Worm (Caenorhabditis elegans) whole organism, young adult: ENCODE measurements around the gene far-8.

ENCODE experiments used
- B0035.1 ChIP-seq: sonication (generic microtip); optimal IDR thresholded peaks from 2 replicates; lab custom pipeline; 2016; ENCODE audit warnings: missing genetic modification characterization, mild to moderate bottlenecking, missing compliant biosample characterization, missing genotype, missing genetic modification reagents
- F10E7.11 ChIP-seq: sonication (generic microtip); optimal IDR thresholded peaks from 2 replicates; lab custom pipeline; 2017; ENCODE audit warnings: mild to moderate bottlenecking, missing genetic modification characterization, moderate library complexity, missing compliant biosample characterization
- F22D6.2 ChIP-seq: sonication (generic microtip); optimal IDR thresholded peaks from 2 replicates; lab custom pipeline; 2016; ENCODE audit warnings: mild to moderate bottlenecking, missing genetic modification characterization, missing compliant biosample characterization
- F37B4.10 ChIP-seq: fragments of 200-800 bp; sonication (Bioruptor generic); IDR thresholded peaks from 2 replicates; pipeline ENCODE4 v1.3.6; 2022; ENCODE audit warnings: missing genetic modification characterization, missing compliant biosample characterization
- F39B2.1 ChIP-seq: fragments of 200-800 bp; sonication (Bioruptor generic); IDR thresholded peaks from 2 replicates; pipeline ENCODE4 v1.3.6; 2022; ENCODE audit warnings: missing genetic modification reagents, missing genetic modification characterization, missing compliant biosample characterization
- K11D2.4 ChIP-seq: fragments of 200-800 bp; sonication (Bioruptor generic); IDR thresholded peaks from 2 replicates; pipeline ENCODE4 v1.3.6; 2022; ENCODE audit warnings: missing genetic modification reagents, missing genetic modification characterization, missing compliant biosample characterization
- K12H6.12 ChIP-seq: fragments of 200-800 bp; sonication (Bioruptor generic); optimal IDR thresholded peaks from 2 replicates; lab custom pipeline; 2018; ENCODE audit warnings: mild to moderate bottlenecking, missing genetic modification characterization, missing compliant biosample characterization
- Y67H2A.10 ChIP-seq: fragments of 200-800 bp; sonication (Bioruptor generic); conservative IDR thresholded peaks from 2 replicates; pipeline ENCODE4 v1.3.6; 2022; ENCODE audit warnings: missing genetic modification reagents, missing genetic modification characterization, missing compliant biosample characterization
- Y95B8A.8 ChIP-seq: fragments of 200-800 bp; sonication (Bioruptor generic); IDR thresholded peaks from 2 replicates; pipeline ENCODE4 v1.3.6; 2022; ENCODE audit warnings: missing genetic modification reagents, missing genetic modification characterization, missing compliant biosample characterization
- ama-1 ChIP-seq, 3 experiments: fragments of 150-350 bp in 1 of 3; sonication (generic microtip) in 2 of 3; optimal IDR thresholded peaks; 2 replicates each; lab custom pipeline; 2014 to 2018; ENCODE audit warnings: missing biosample characterization in 2 of 3, missing genetic modification characterization in 2 of 3, missing genetic modification reagents in 2 of 3
- athp-1 ChIP-seq: sonication (generic microtip); optimal IDR thresholded peaks from 2 replicates; lab custom pipeline; 2017; ENCODE audit warnings: mild to moderate bottlenecking, missing genetic modification characterization, missing compliant biosample characterization
- attf-6 ChIP-seq: fragments of 200-800 bp; sonication (Bioruptor generic); IDR thresholded peaks from 2 replicates; pipeline ENCODE4 v1.3.6; 2022; ENCODE audit warnings: missing genetic modification reagents, missing genetic modification characterization, missing compliant biosample characterization
- bed-1 ChIP-seq: fragments of 200-800 bp; sonication (Bioruptor generic); IDR thresholded peaks from 2 replicates; pipeline ENCODE4 v1.3.6; 2022; ENCODE audit warnings: missing genetic modification reagents, missing genetic modification characterization, missing compliant biosample characterization
- cebp-2 ChIP-seq: fragments of 200-800 bp; sonication (Bioruptor generic); IDR thresholded peaks from 2 replicates; pipeline ENCODE4 v1.3.6; 2022; ENCODE audit warnings: missing genetic modification characterization, missing compliant biosample characterization
- ceh-100 ChIP-seq: fragments of 200-800 bp; sonication (Bioruptor generic); IDR thresholded peaks from 2 replicates; pipeline ENCODE4 v1.3.6; 2022; ENCODE audit warnings: missing genetic modification reagents, missing genetic modification characterization, missing compliant biosample characterization
- ceh-40 ChIP-seq: fragments of 200-800 bp; sonication (Bioruptor generic); IDR thresholded peaks from 2 replicates; pipeline ENCODE4 v1.3.6; 2022; ENCODE audit warnings: missing genetic modification characterization, missing compliant biosample characterization
- chd-7 ChIP-seq: sonication (generic microtip); optimal IDR thresholded peaks from 2 replicates; lab custom pipeline; 2016; ENCODE audit warnings: mild to moderate bottlenecking, missing genetic modification characterization, moderate library complexity, missing compliant biosample characterization
- die-1 ChIP-seq: sonication (generic microtip); optimal IDR thresholded peaks from 2 replicates; lab custom pipeline; 2016; ENCODE audit warnings: missing genotype, mild to moderate bottlenecking, missing genetic modification characterization, missing compliant biosample characterization
- dox-1 ChIP-seq: fragments of 200-800 bp; sonication (Bioruptor generic); IDR thresholded peaks from 2 replicates; pipeline ENCODE4 v1.3.6; 2022; ENCODE audit warnings: missing genetic modification reagents, missing genetic modification characterization, missing compliant biosample characterization
- fkh-3 ChIP-seq: sonication (generic microtip); optimal IDR thresholded peaks from 2 replicates; lab custom pipeline; 2016; ENCODE audit warnings: mild to moderate bottlenecking, missing genetic modification characterization, missing compliant biosample characterization
- gei-17 ChIP-seq: fragments of 200-800 bp; sonication (Bioruptor generic); optimal IDR thresholded peaks from 2 replicates; lab custom pipeline; 2018; ENCODE audit warnings: mild to moderate bottlenecking, missing genetic modification characterization, missing compliant biosample characterization
- him-1 ChIP-seq: sonication (generic microtip); optimal IDR thresholded peaks from 2 replicates; lab custom pipeline; 2016; ENCODE audit warnings: missing genotype, missing genetic modification reagents, missing genetic modification characterization, missing compliant biosample characterization
- hrde-1 ChIP-seq: sonication (generic microtip); optimal IDR thresholded peaks from 2 replicates; lab custom pipeline; 2016; ENCODE audit warnings: missing genetic modification characterization, mild to moderate bottlenecking, missing compliant biosample characterization, moderate library complexity, missing genotype, missing genetic modification reagents, borderline replicate concordance
- lag-1 ChIP-seq: fragments of 200-800 bp; sonication (Bioruptor generic); IDR thresholded peaks from 2 replicates; pipeline ENCODE4 v1.3.6; 2022; ENCODE audit warnings: missing genetic modification reagents, missing genetic modification characterization, missing compliant biosample characterization
- let-607 ChIP-seq, 2 experiments: fragments of 200-800 bp in 1 of 2; sonication (Bioruptor generic) in 1 of 2; sonication (generic microtip) in 1 of 2; optimal IDR thresholded peaks; 2 replicates each; lab custom pipeline; 2016 to 2018; ENCODE audit warnings: mild to moderate bottlenecking in 2 of 2, missing compliant biosample characterization in 2 of 2, missing genetic modification characterization in 2 of 2, moderate library complexity in 2 of 2, missing genotype in 1 of 2
- lin-26 ChIP-seq: fragments of 200-800 bp; sonication (Bioruptor generic); IDR thresholded peaks from 2 replicates; pipeline ENCODE4 v1.3.6; 2022; ENCODE audit warnings: missing genetic modification reagents, missing genetic modification characterization, missing compliant biosample characterization
- lin-40 ChIP-seq: sonication (generic microtip); optimal IDR thresholded peaks from 2 replicates; lab custom pipeline; 2016; ENCODE audit warnings: missing genetic modification characterization, mild to moderate bottlenecking, missing compliant biosample characterization, missing genotype, missing genetic modification reagents
- lir-1 ChIP-seq: fragments of 200-800 bp; sonication (Bioruptor generic); conservative IDR thresholded peaks from 2 replicates; pipeline ENCODE4 v1.3.6; 2022; ENCODE audit warnings: missing genetic modification reagents, missing genetic modification characterization, missing compliant biosample characterization
- mxl-1 ChIP-seq: sonication (generic microtip); optimal IDR thresholded peaks from 2 replicates; lab custom pipeline; 2016; ENCODE audit warnings: missing genetic modification characterization, missing compliant biosample characterization
- nfyb-1 ChIP-seq: fragments of 200-800 bp; sonication (Bioruptor generic); IDR thresholded peaks from 2 replicates; pipeline ENCODE4 v1.3.6; 2022; ENCODE audit warnings: missing genetic modification reagents, missing genetic modification characterization, missing compliant biosample characterization
- nhr-27 ChIP-seq: fragments of 200-800 bp; sonication (Bioruptor generic); optimal IDR thresholded peaks from 2 replicates; lab custom pipeline; 2018; ENCODE audit warnings: mild to moderate bottlenecking, missing genetic modification characterization, moderate library complexity, missing compliant biosample characterization
- nhr-80 ChIP-seq: sonication (generic microtip); optimal IDR thresholded peaks from 2 replicates; lab custom pipeline; 2016; ENCODE audit warnings: missing genetic modification characterization, missing compliant biosample characterization
- nhr-90 ChIP-seq: sonication (generic microtip); optimal IDR thresholded peaks from 2 replicates; lab custom pipeline; 2016; ENCODE audit warnings: missing genotype, mild to moderate bottlenecking, missing genetic modification characterization, missing compliant biosample characterization
- pha-4 ChIP-seq: fragments of 150-350 bp; sonication (generic microtip); optimal IDR thresholded peaks from 2 replicates; lab custom pipeline; 2014; ENCODE audit warnings: missing biosample characterization, missing genetic modification reagents, missing genetic modification characterization
- repo-1 ChIP-seq: sonication (generic microtip); optimal IDR thresholded peaks from 2 replicates; lab custom pipeline; 2017; ENCODE audit warnings: mild to moderate bottlenecking, missing genetic modification characterization, missing compliant biosample characterization
- rpc-1 ChIP-seq, 2 experiments: fragments of 150-350 bp in 1 of 2; sonication (generic microtip) in 1 of 2; optimal IDR thresholded peaks; 2 replicates each; lab custom pipeline; 2014 to 2018; ENCODE audit warnings: missing biosample characterization in 1 of 2, missing genetic modification characterization in 1 of 2, missing genetic modification reagents in 1 of 2, missing genotype in 1 of 2
- snpc-1.1 ChIP-seq: sonication (generic microtip); optimal IDR thresholded peaks from 2 replicates; lab custom pipeline; 2017; ENCODE audit warnings: missing genetic modification characterization, mild to moderate bottlenecking, missing compliant biosample characterization, antibody characterized with exemption, moderate library complexity, missing genotype, missing genetic modification reagents; ENCODE audit not compliant: insufficient read depth
- snpc-4 ChIP-seq, 5 experiments: fragments of 150-350 bp in 1 of 5; sonication (generic microtip) in 4 of 5; optimal IDR thresholded peaks; 2 replicates each; lab custom pipeline; 2014 to 2018; ENCODE audit warnings: missing genetic modification characterization in 5 of 5, missing biosample characterization in 3 of 5, antibody characterized with exemption in 2 of 5, mild to moderate bottlenecking in 2 of 5, missing compliant biosample characterization in 2 of 5, missing genotype in 2 of 5, moderate library complexity in 2 of 5, missing genetic modification reagents in 1 of 5
- sptf-2 ChIP-seq: fragments of 200-800 bp; sonication (Bioruptor generic); optimal IDR thresholded peaks from 2 replicates; lab custom pipeline; 2018; ENCODE audit warnings: mild to moderate bottlenecking, missing genetic modification characterization, missing compliant biosample characterization
- tlf-1 ChIP-seq: fragments of 200-800 bp; sonication (Bioruptor generic); optimal IDR thresholded peaks from 2 replicates; lab custom pipeline; 2018; ENCODE audit warnings: mild to moderate bottlenecking, missing genetic modification characterization, missing compliant biosample characterization
- xnd-1 ChIP-seq: sonication (generic microtip); optimal IDR thresholded peaks from 2 replicates; lab custom pipeline; 2016; ENCODE audit warnings: missing genotype, missing genetic modification reagents, missing genetic modification characterization, missing compliant biosample characterization
- zfh-2 ChIP-seq: fragments of 200-800 bp; sonication (Bioruptor generic); conservative IDR thresholded peaks from 2 replicates; pipeline ENCODE4 v1.3.6; 2022; ENCODE audit warnings: missing genetic modification reagents, missing genetic modification characterization, missing compliant biosample characterization
- zim-3 ChIP-seq: sonication (generic microtip); optimal IDR thresholded peaks from 2 replicates; lab custom pipeline; 2017; ENCODE audit warnings: mild to moderate bottlenecking, missing genetic modification characterization, moderate library complexity, missing compliant biosample characterization
- ztf-25 ChIP-seq: fragments of 200-800 bp; sonication (Bioruptor generic); IDR thresholded peaks from 2 replicates; pipeline ENCODE4 v1.3.6; 2022; ENCODE audit warnings: missing genetic modification reagents, missing genetic modification characterization, missing compliant biosample characterization
- ztf-28 ChIP-seq: fragments of 200-800 bp; sonication (Bioruptor generic); IDR thresholded peaks from 2 replicates; pipeline ENCODE4 v1.3.6; 2022; ENCODE audit warnings: missing genetic modification reagents, missing genetic modification characterization, missing compliant biosample characterization
- ztf-6 ChIP-seq: fragments of 200-800 bp; sonication (Bioruptor generic); IDR thresholded peaks from 2 replicates; pipeline ENCODE4 v1.3.6; 2022; ENCODE audit warnings: missing genetic modification reagents, missing genetic modification characterization, missing compliant biosample characterization

The far-8 gene

ce11 chrIII:835713-836278 lies 6.9 kb upstream of the far-8 start (continued):
- TF ChIP-seq K12H6.12 (peak; percentile 84), lin-40 (peak; percentile 83), snpc-1.1 (no peak), ztf-6 (GFP tag; lab: Robert Waterston, UW) (peak; percentile 43; the same call in 1 of the 2 replicates), ceh-100 (GFP tag; lab: Robert Waterston, UW) (peak; percentile 81), F10E7.11 (peak; percentile 98), let-607 (tag; optimal IDR thresholded peaks at IDR 0.05; lab: Kevin White, UChicago) (peak; percentile 68 to 83), die-1 (tag; lab: Kevin White, UChicago) (peak; percentile 54), nfyb-1 (GFP tag; lab: Robert Waterston, UW) (peak; percentile 99), nhr-90 (peak; percentile 88), repo-1 (tag; lab: Kevin White, UChicago) (peak; percentile 99), ztf-28 (GFP tag; lab: Robert Waterston, UW) (no peak), hrde-1 (tag; lab: Kevin White, UChicago) (no peak), B0035.1 (tag; lab: Kevin White, UChicago) (peak; percentile 87), attf-6 (GFP tag; lab: Robert Waterston, UW) (peak; percentile 68; the same call in 1 of the 2 replicates), lir-1 (peak; percentile 77; the same call in 1 of the 2 replicates), pha-4 (tag; lab: Kevin White, UChicago) (peak; percentile 62), F22D6.2 (tag; lab: Kevin White, UChicago) (peak; percentile 73), lin-26 (GFP tag; lab: Robert Waterston, UW) (peak; percentile 97), K11D2.4 (GFP tag; lab: Robert Waterston, UW) (peak; percentile 95), rpc-1 (optimal IDR thresholded peaks at IDR 0.05; lab: Kevin White, UChicago) (no peak), rpc-1 (tag; optimal IDR thresholded peaks at IDR 0.05; lab: Kevin White, UChicago) (no peak), ztf-25 (peak; percentile 92), lag-1 (GFP tag; lab: Robert Waterston, UW) (0 out of 2 replicates have a peak, but pooled peaks have one; percentile 78), Y95B8A.8 (GFP tag; lab: Robert Waterston, UW) (peak; percentile 91), nhr-27 (tag; lab: Kevin White, UChicago) (peak; percentile 98), F39B2.1 (GFP tag; lab: Robert Waterston, UW) (peak; percentile 72; the same call in 1 of the 2 replicates), fkh-3 (tag; lab: Kevin White, UChicago) (peak; percentile 99), zfh-2 (peak; percentile 88), gei-17 (peak; percentile 83), Y67H2A.10 (peak; percentile 86), bed-1 (GFP tag; lab: Robert Waterston, UW) (peak; percentile 74; the same call in 1 of the 2 replicates), zim-3 (tag; lab: Kevin White, UChicago) (peak; percentile 100), dox-1 (GFP tag; lab: Robert Waterston, UW) (peak; percentile 92), tlf-1 (peak; percentile 92), sptf-2 (GFP tag; lab: Kevin White, UChicago) (peak; percentile 77), him-1 (tag; lab: Kevin White, UChicago) (no peak), cebp-2 (GFP tag; lab: Robert Waterston, UW) (peak; percentile 86), snpc-4 (GFP tag; optimal IDR thresholded peaks at IDR 0.05; lab: Kevin White, UChicago) (no peak), snpc-4 (tag; optimal IDR thresholded peaks at IDR 0.05; lab: Kevin White, UChicago) (peak in 2 of 4 experiments; percentile 27 to 48), ceh-40 (GFP tag; lab: Robert Waterston, UW) (peak; percentile 94), mxl-1 (no peak), F37B4.10 (GFP tag; lab: Robert Waterston, UW) (no peak), athp-1 (tag; lab: Kevin White, UChicago) (peak; percentile 99), chd-7 (peak; percentile 99), ama-1 (optimal IDR thresholded peaks at IDR 0.05; lab: Kevin White, UChicago) (peak; percentile 91), ama-1 (GFP tag; optimal IDR thresholded peaks at IDR 0.05; lab: Kevin White, UChicago) (peak in 1 of 2 experiments; percentile 65), nhr-80 (tag; lab: Kevin White, UChicago) (peak; percentile 31), xnd-1 (tag; lab: Kevin White, UChicago) (no peak)
